Fruit fly (Drosophila melanogaster) whole organism, wandering third instar larva: Measurements from ENCODE around the gene Ran.

Source experiments
- CG9705 ChIP-seq: fragments of 200-800 bp; sonication (Bioruptor generic); optimal IDR thresholded peaks from 2 replicates; lab custom pipeline; 2018; ENCODE audit warnings: missing biosample characterization, mild to moderate bottlenecking, missing genetic modification characterization
- Hr78 ChIP-seq: fragments of >200 bp; optimal IDR thresholded peaks from 2 replicates; lab custom pipeline; 2017; ENCODE audit warnings: missing biosample characterization, missing genetic modification characterization
- Mio ChIP-seq: sonication (Bioruptor generic); optimal IDR thresholded peaks from 2 replicates; lab custom pipeline; 2016; ENCODE audit warnings: missing biosample characterization, missing genetic modification characterization
- N ChIP-seq: fragments of >200 bp; optimal IDR thresholded peaks from 2 replicates; lab custom pipeline; 2018; ENCODE audit warnings: missing biosample characterization, missing external identifiers, missing genetic modification characterization
- dmrt93B ChIP-seq: fragments of 200-800 bp; sonication (Bioruptor generic); optimal IDR thresholded peaks from 2 replicates; lab custom pipeline; 2018; ENCODE audit warnings: missing biosample characterization, mild to moderate bottlenecking, missing genetic modification characterization
- usp ChIP-seq: fragments of >200 bp; optimal IDR thresholded peaks from 2 replicates; lab custom pipeline; 2017; ENCODE audit warnings: missing biosample characterization, missing genetic modification characterization

dm6 chrX:11108148-11108844, 40.2 kb downstream of the Ran start, which contains the start of gene Hsp60A:
- TF ChIP-seq CG9705 = no peak
- TF ChIP-seq N = no peak
- TF ChIP-seq usp (GFP tag; lab: Kevin White, UChicago) = no peak
- TF ChIP-seq Mio (GFP tag; lab: Kevin White, UChicago) = no peak
- no peak for TF ChIP-seq Hr78 (GFP tag; lab: Kevin White, UChicago)
- TF ChIP-seq dmrt93B (GFP tag; lab: Kevin White, UChicago) = no peak
